ENCODE assay signal across 2 worm cellular contexts in the genomic region with DNA sequence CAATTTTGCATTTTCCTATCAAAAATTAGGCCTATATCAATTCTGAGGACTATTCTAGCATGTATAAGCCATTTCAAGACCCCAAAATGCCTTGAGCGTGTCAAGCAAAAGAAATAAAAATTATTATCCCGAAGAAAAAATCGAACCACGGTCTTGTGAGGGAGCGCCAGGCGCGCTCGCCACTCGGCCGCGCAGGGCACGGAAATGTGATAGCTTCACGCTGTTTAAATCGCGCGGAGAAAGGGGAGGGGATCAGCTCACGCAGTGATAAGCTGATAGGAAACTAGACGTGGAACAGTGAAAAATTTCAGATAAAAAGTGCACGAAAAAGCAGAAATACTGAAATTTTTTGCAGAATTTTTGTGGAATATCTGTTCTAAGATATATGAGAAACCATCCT.
TF ChIP-seq lines count a peak whose summit lies in the region.

No protein-coding gene starts in this region.

TF ChIP-seq in whole organism, L1 larva, 84 proteins besides CTCF, POLR2A, EP300 and RAD21 (continued from another document):
- TF ChIP-seq blmp-1 (tag; optimal IDR thresholded peaks at IDR 0.05; lab: Kevin White, UChicago) (no peak), sox-4 (tag; optimal IDR thresholded peaks at IDR 0.05; lab: Kevin White, UChicago) (peak; percentile 6), jun-1 (tag; optimal IDR thresholded peaks at IDR 0.05; lab: Kevin White, UChicago) (no peak), nhr-20 (tag; optimal IDR thresholded peaks at IDR 0.05; lab: Kevin White, UChicago) (peak; percentile 40), ceh-82 (tag; optimal IDR thresholded peaks at IDR 0.05; lab: Kevin White, UChicago) (peak in 2 of 3 experiments; percentile 40 to 56), nhr-11 (tag; optimal IDR thresholded peaks at IDR 0.05; lab: Kevin White, UChicago) (no peak), grh-1 (GFP tag; IDR thresholded peaks at IDR 0.05; lab: Robert Waterston, UW) (no peak), fkh-10 (GFP tag; optimal IDR thresholded peaks at IDR 0.05; lab: Kevin White, UChicago) (no peak), nhr-12 (tag; optimal IDR thresholded peaks at IDR 0.05; lab: Kevin White, UChicago) (no peak), lir-3 (tag; optimal IDR thresholded peaks at IDR 0.05; lab: Kevin White, UChicago; ENCODE audit: poor library complexity) (no peak), rnt-1 (tag; optimal IDR thresholded peaks at IDR 0.05; lab: Kevin White, UChicago) (peak; percentile 68), swsn-7 (tag; optimal IDR thresholded peaks at IDR 0.05; lab: Kevin White, UChicago) (peak; percentile 45), elt-3 (tag; optimal IDR thresholded peaks at IDR 0.05; lab: Kevin White, UChicago) (peak in 1 of 6 experiments; percentile 22), nhr-19 (GFP tag; conservative IDR thresholded peaks at IDR 0.05; lab: Robert Waterston, UW) (peak; percentile 63), nhr-84 (tag; optimal IDR thresholded peaks at IDR 0.05; lab: Kevin White, UChicago) (no peak), lin-35 (GFP tag; optimal IDR thresholded peaks at IDR 0.05; lab: Kevin White, UChicago) (peak in 1 of 2 experiments; percentile 64), ztf-4 (tag; optimal IDR thresholded peaks at IDR 0.05; lab: Kevin White, UChicago) (no peak), fkh-8 (tag; optimal IDR thresholded peaks at IDR 0.05; lab: Kevin White, UChicago) (peak; percentile 55), fkh-4 (tag; optimal IDR thresholded peaks at IDR 0.05; lab: Kevin White, UChicago; ENCODE audit: borderline replicate concordance) (no peak), zip-4 (GFP tag; optimal IDR thresholded peaks at IDR 0.05; lab: Kevin White, UChicago) (no peak), tlp-1 (tag; optimal IDR thresholded peaks at IDR 0.05; lab: Kevin White, UChicago) (no peak), elt-2 (tag; optimal IDR thresholded peaks at IDR 0.05; lab: Kevin White, UChicago) (peak; percentile 32), snu-23 (GFP tag; optimal IDR thresholded peaks at IDR 0.05; lab: Kevin White, UChicago) (peak; percentile 63), vab-15 (tag; optimal IDR thresholded peaks at IDR 0.05; lab: Kevin White, UChicago) (no peak), hlh-17 (GFP tag; optimal IDR thresholded peaks at IDR 0.05; lab: Kevin White, UChicago; ENCODE audit: borderline replicate concordance) (no peak), ets-5 (GFP tag; IDR thresholded peaks at IDR 0.05; lab: Robert Waterston, UW) (no peak), pqm-1 (tag; optimal IDR thresholded peaks at IDR 0.05; lab: Kevin White, UChicago) (no peak), hpl-2 (GFP tag; optimal IDR thresholded peaks at IDR 0.05; lab: Kevin White, UChicago) (no peak), ztf-11 (tag; optimal IDR thresholded peaks at IDR 0.05; lab: Kevin White, UChicago) (peak in 1 of 2 experiments; percentile 36), unc-62 (GFP tag; optimal IDR thresholded peaks at IDR 0.05; lab: Kevin White, UChicago) (no peak), efl-3 (GFP tag; optimal IDR thresholded peaks at IDR 0.05; lab: Kevin White, UChicago) (no peak), egl-13 (tag; optimal IDR thresholded peaks at IDR 0.05; lab: Kevin White, UChicago) (peak; percentile 11), mep-1 (tag; optimal IDR thresholded peaks at IDR 0.05; lab: Kevin White, UChicago) (no peak), nhr-90 (tag; optimal IDR thresholded peaks at IDR 0.05; lab: Kevin White, UChicago; ENCODE audit: poor library complexity) (peak; percentile 67), lin-13 (GFP tag; optimal IDR thresholded peaks at IDR 0.05; lab: Kevin White, UChicago) (no peak), hlh-4 (tag; optimal IDR thresholded peaks at IDR 0.05; lab: Kevin White, UChicago) (no peak), ceh-8 (GFP tag; optimal IDR thresholded peaks at IDR 0.05; lab: Kevin White, UChicago) (no peak), zag-1 (tag; optimal IDR thresholded peaks at IDR 0.05; lab: Kevin White, UChicago) (no peak), Y116A8C.19 (tag; optimal IDR thresholded peaks at IDR 0.05; lab: Kevin White, UChicago; ENCODE audit: borderline replicate concordance) (no peak), C34B4.2 (tag; optimal IDR thresholded peaks at IDR 0.05; lab: Kevin White, UChicago) (no peak), C04F5.9 (tag; optimal IDR thresholded peaks at IDR 0.05; lab: Kevin White, UChicago) (no peak), sptf-1 (tag; optimal IDR thresholded peaks at IDR 0.05; lab: Kevin White, UChicago) (no peak), unc-130 (tag; optimal IDR thresholded peaks at IDR 0.05; lab: Kevin White, UChicago) (no peak), ceh-63 (GFP tag; optimal IDR thresholded peaks at IDR 0.05; lab: Kevin White, UChicago) (no peak), ceh-88 (GFP tag; IDR thresholded peaks at IDR 0.05; lab: Robert Waterston, UW) (no peak), unc-30 (tag; optimal IDR thresholded peaks at IDR 0.05; lab: Kevin White, UChicago) (no peak), pax-3 (tag; optimal IDR thresholded peaks at IDR 0.05; lab: Kevin White, UChicago) (peak; percentile 51), C16A3.4 (tag; optimal IDR thresholded peaks at IDR 0.05; lab: Kevin White, UChicago) (peak; percentile 35), pag-3 (tag; optimal IDR thresholded peaks at IDR 0.05; lab: Kevin White, UChicago; ENCODE audit: borderline replicate concordance, insufficient read depth) (no peak), lin-39 (tag; optimal IDR thresholded peaks at IDR 0.05; lab: Kevin White, UChicago) (no peak), egl-27 (tag; optimal IDR thresholded peaks at IDR 0.05; lab: Kevin White, UChicago) (no peak), fos-1 (tag; optimal IDR thresholded peaks at IDR 0.05; lab: Kevin White, UChicago) (no peak), dsc-1 (tag; optimal IDR thresholded peaks at IDR 0.05; lab: Kevin White, UChicago) (peak; percentile 57), ceh-90 (tag; optimal IDR thresholded peaks at IDR 0.05; lab: Kevin White, UChicago) (no peak), ces-1 (GFP tag; optimal IDR thresholded peaks at IDR 0.05; lab: Kevin White, UChicago) (no peak), snpc-4 (tag; optimal IDR thresholded peaks at IDR 0.05; lab: Kevin White, UChicago) (peak; percentile 22), aha-1 (tag; optimal IDR thresholded peaks at IDR 0.05; lab: Kevin White, UChicago) (no peak), nhr-77 (tag; optimal IDR thresholded peaks at IDR 0.05; lab: Kevin White, UChicago) (no peak), lsy-2 (tag; optimal IDR thresholded peaks at IDR 0.05; lab: Kevin White, UChicago) (peak in 1 of 2 experiments; percentile 16)

TF ChIP-seq in whole organism, young adult, 124 proteins besides CTCF, POLR2A, EP300 and RAD21 (continued from another document and continues in another):
- TF ChIP-seq hsf-1 (GFP tag; IDR thresholded peaks at IDR 0.05; lab: Robert Waterston, UW) = peak; percentile 23; the same call in 1 of the 2 replicates
- peak; percentile 45 for TF ChIP-seq unc-130 (GFP tag; optimal IDR thresholded peaks at IDR 0.05; lab: Kevin White, UChicago)
- peak; percentile 23 for TF ChIP-seq F22D6.2 (tag; optimal IDR thresholded peaks at IDR 0.05; lab: Kevin White, UChicago)
- TF ChIP-seq mxl-1 (tag; optimal IDR thresholded peaks at IDR 0.05; lab: Kevin White, UChicago) = peak; percentile 70
- no peak for TF ChIP-seq Y67H2A.10 (GFP tag; conservative IDR thresholded peaks at IDR 0.05; lab: Robert Waterston, UW)
- TF ChIP-seq lin-40 (tag; optimal IDR thresholded peaks at IDR 0.05; lab: Kevin White, UChicago) = no peak
- TF ChIP-seq ekl-4 (GFP tag; IDR thresholded peaks at IDR 0.05; lab: Robert Waterston, UW) = 0 out of 2 replicates have a peak, but pooled peaks have one; percentile 32
- TF ChIP-seq madf-10 (tag; optimal IDR thresholded peaks at IDR 0.05; lab: Kevin White, UChicago) = peak; percentile 69
- TF ChIP-seq atf-7 (tag; optimal IDR thresholded peaks at IDR 0.05; lab: Kevin White, UChicago) = peak; percentile 55
- TF ChIP-seq lin-54 (GFP tag; optimal IDR thresholded peaks at IDR 0.05; lab: Kevin White, UChicago) = peak; percentile 53
- TF ChIP-seq nhr-27 (tag; optimal IDR thresholded peaks at IDR 0.05; lab: Kevin White, UChicago) = no peak
- peak; percentile 71 for TF ChIP-seq attf-5 (GFP tag; optimal IDR thresholded peaks at IDR 0.05; lab: Kevin White, UChicago)
- TF ChIP-seq lsl-1 (GFP tag; optimal IDR thresholded peaks at IDR 0.05; lab: Kevin White, UChicago) = no peak
- TF ChIP-seq C17E4.6 (GFP tag; IDR thresholded peaks at IDR 0.05; lab: Robert Waterston, UW) = no peak
- peak; percentile 46; the same call in 1 of the 2 replicates for TF ChIP-seq madf-6 (GFP tag; IDR thresholded peaks at IDR 0.05; lab: Robert Waterston, UW)
- TF ChIP-seq F52B5.7 (tag; optimal IDR thresholded peaks at IDR 0.05; lab: Kevin White, UChicago) = peak; percentile 71
- no peak for TF ChIP-seq hlh-26 (GFP tag; conservative IDR thresholded peaks at IDR 0.05; lab: Robert Waterston, UW)
- TF ChIP-seq fkh-3 (tag; optimal IDR thresholded peaks at IDR 0.05; lab: Kevin White, UChicago) = peak; percentile 24
- TF ChIP-seq efl-1 (GFP tag; optimal IDR thresholded peaks at IDR 0.05; lab: Kevin White, UChicago) = no peak
- peak; percentile 2 for TF ChIP-seq F57A8.1 (GFP tag; optimal IDR thresholded peaks at IDR 0.05; lab: Kevin White, UChicago)
- TF ChIP-seq mcd-1 (GFP tag; IDR thresholded peaks at IDR 0.05; lab: Robert Waterston, UW) = peak; percentile 36; the same call in 1 of the 2 replicates
- 0 out of 2 replicates have a peak, but pooled peaks have one; percentile 33 for TF ChIP-seq lir-1 (GFP tag; conservative IDR thresholded peaks at IDR 0.05; lab: Robert Waterston, UW)
- TF ChIP-seq xnd-1 (tag; optimal IDR thresholded peaks at IDR 0.05; lab: Kevin White, UChicago) = no peak
- no peak for TF ChIP-seq aptf-2 (GFP tag; conservative IDR thresholded peaks at IDR 0.05; lab: Robert Waterston, UW)
- peak; percentile 64 for TF ChIP-seq K11D2.4 (GFP tag; IDR thresholded peaks at IDR 0.05; lab: Robert Waterston, UW)
- no peak for TF ChIP-seq B0019.2 (GFP tag; conservative IDR thresholded peaks at IDR 0.05; lab: Robert Waterston, UW)
- TF ChIP-seq hmg-1.2 (GFP tag; IDR thresholded peaks at IDR 0.05; lab: Robert Waterston, UW) = peak; percentile 78
- TF ChIP-seq sea-2 (GFP tag; IDR thresholded peaks at IDR 0.05; lab: Robert Waterston, UW) = no peak
- no peak for TF ChIP-seq hlh-12 (tag; optimal IDR thresholded peaks at IDR 0.05; lab: Kevin White, UChicago)
- TF ChIP-seq egrh-3 (GFP tag; IDR thresholded peaks at IDR 0.05; lab: Robert Waterston, UW) = peak; percentile 59
- TF ChIP-seq madf-3 (GFP tag; IDR thresholded peaks at IDR 0.05; lab: Robert Waterston, UW) = no peak
- TF ChIP-seq nhr-179 (tag; optimal IDR thresholded peaks at IDR 0.05; lab: Kevin White, UChicago) = peak; percentile 36
- peak; percentile 68 for TF ChIP-seq ceh-79 (tag; optimal IDR thresholded peaks at IDR 0.05; lab: Kevin White, UChicago)
- peak; percentile 56 for TF ChIP-seq B0035.1 (tag; optimal IDR thresholded peaks at IDR 0.05; lab: Kevin White, UChicago)
- TF ChIP-seq mel-28 (tag; optimal IDR thresholded peaks at IDR 0.05; lab: Kevin White, UChicago; ENCODE audit: borderline replicate concordance) = no peak
- TF ChIP-seq ztf-3 (GFP tag; optimal IDR thresholded peaks at IDR 0.05; lab: Kevin White, UChicago) = no peak
- TF ChIP-seq him-1 (tag; optimal IDR thresholded peaks at IDR 0.05; lab: Kevin White, UChicago) = peak; percentile 93
- TF ChIP-seq akir-1 (GFP tag; optimal IDR thresholded peaks at IDR 0.05; lab: Kevin White, UChicago) = no peak
- peak; percentile 98 for TF ChIP-seq tbp1 (GFP tag; optimal IDR thresholded peaks at IDR 0.05; lab: Kevin White, UChicago)
- TF ChIP-seq egl-18 (GFP tag; IDR thresholded peaks at IDR 0.05; lab: Robert Waterston, UW) = no peak
- peak; percentile 35 for TF ChIP-seq repo-1 (tag; optimal IDR thresholded peaks at IDR 0.05; lab: Kevin White, UChicago)
- TF ChIP-seq dpff-1 (tag; optimal IDR thresholded peaks at IDR 0.05; lab: Kevin White, UChicago) = no peak
- peak; percentile 31 for TF ChIP-seq F49E8.2 (tag; optimal IDR thresholded peaks at IDR 0.05; lab: Kevin White, UChicago; ENCODE audit: insufficient read depth)
- peak; percentile 47 for TF ChIP-seq gei-17 (GFP tag; optimal IDR thresholded peaks at IDR 0.05; lab: Kevin White, UChicago)
- TF ChIP-seq ccch-3 (GFP tag; optimal IDR thresholded peaks at IDR 0.05; lab: Kevin White, UChicago) = no peak
- peak; percentile 64 for TF ChIP-seq rcor-1 (GFP tag; IDR thresholded peaks at IDR 0.05; lab: Robert Waterston, UW)
- peak; percentile 70; the same call in 1 of the 2 replicates for TF ChIP-seq nfyb-1 (GFP tag; IDR thresholded peaks at IDR 0.05; lab: Robert Waterston, UW)
- peak; percentile 37 to 53 for TF ChIP-seq let-607 (tag; optimal IDR thresholded peaks at IDR 0.05; lab: Kevin White, UChicago)
- no peak; the same call in 1 of the 2 replicates for TF ChIP-seq ceh-100 (GFP tag; IDR thresholded peaks at IDR 0.05; lab: Robert Waterston, UW)
- peak; percentile 64; the same call in 1 of the 2 replicates for TF ChIP-seq pbrm-1 (GFP tag; IDR thresholded peaks at IDR 0.05; lab: Robert Waterston, UW)
- peak; percentile 50 to 88 for TF ChIP-seq rec-8 (tag; optimal IDR thresholded peaks at IDR 0.05; lab: Kevin White, UChicago)
- peak; percentile 76; the same call in 1 of the 2 replicates for TF ChIP-seq ztf-25 (GFP tag; IDR thresholded peaks at IDR 0.05; lab: Robert Waterston, UW)
- 0 out of 2 replicates have a peak, but pooled peaks have one; percentile 14 for TF ChIP-seq hmg-20 (GFP tag; IDR thresholded peaks at IDR 0.05; lab: Robert Waterston, UW)
- no peak for TF ChIP-seq madf-8 (GFP tag; conservative IDR thresholded peaks at IDR 0.05; lab: Robert Waterston, UW)
- no peak for TF ChIP-seq F39B2.1 (GFP tag; IDR thresholded peaks at IDR 0.05; lab: Robert Waterston, UW)
- TF ChIP-seq let-526 (GFP tag; IDR thresholded peaks at IDR 0.05; lab: Robert Waterston, UW) = 0 out of 2 replicates have a peak, but pooled peaks have one; percentile 30
- peak; percentile 28; the same call in 1 of the 2 replicates for TF ChIP-seq Y53G8AR.9 (GFP tag; conservative IDR thresholded peaks at IDR 0.05; lab: Robert Waterston, UW)
- 0 out of 2 replicates have a peak, but pooled peaks have one; percentile 11 for TF ChIP-seq bed-2 (GFP tag; IDR thresholded peaks at IDR 0.05; lab: Robert Waterston, UW)
- TF ChIP-seq B0336.3 (GFP tag; IDR thresholded peaks at IDR 0.05; lab: Robert Waterston, UW) = peak; percentile 59; the same call in 1 of the 2 replicates
- TF ChIP-seq zim-3 (tag; optimal IDR thresholded peaks at IDR 0.05; lab: Kevin White, UChicago) = peak; percentile 83
- TF ChIP-seq nhr-120 (GFP tag; IDR thresholded peaks at IDR 0.05; lab: Robert Waterston, UW) = no peak
- peak; percentile 57 for TF ChIP-seq snpc-3.4 (tag; optimal IDR thresholded peaks at IDR 0.05; lab: Kevin White, UChicago)
- no peak for TF ChIP-seq sdz-38 (tag; optimal IDR thresholded peaks at IDR 0.05; lab: Kevin White, UChicago)
- TF ChIP-seq bed-1 (GFP tag; IDR thresholded peaks at IDR 0.05; lab: Robert Waterston, UW) = no peak
- no peak for TF ChIP-seq lsy-27 (tag; optimal IDR thresholded peaks at IDR 0.05; lab: Kevin White, UChicago; ENCODE audit: borderline replicate concordance, insufficient read depth)
- TF ChIP-seq nhr-90 (tag; optimal IDR thresholded peaks at IDR 0.05; lab: Kevin White, UChicago) = peak; percentile 88
- TF ChIP-seq ama-1 (optimal IDR thresholded peaks at IDR 0.05; lab: Kevin White, UChicago) = no peak
- TF ChIP-seq ama-1 (GFP tag; optimal IDR thresholded peaks at IDR 0.05; lab: Kevin White, UChicago) = peak; percentile 0 to 86
- TF ChIP-seq snpc-1.1 (tag; optimal IDR thresholded peaks at IDR 0.05; lab: Kevin White, UChicago; ENCODE audit: insufficient read depth) = peak; percentile 62
- TF ChIP-seq nhr-80 (tag; optimal IDR thresholded peaks at IDR 0.05; lab: Kevin White, UChicago) = peak; percentile 2
- TF ChIP-seq F37B4.10 (GFP tag; IDR thresholded peaks at IDR 0.05; lab: Robert Waterston, UW) = no peak
- TF ChIP-seq egl-44 (GFP tag; IDR thresholded peaks at IDR 0.05; lab: Robert Waterston, UW) = peak; percentile 71; the same call in 1 of the 2 replicates
- TF ChIP-seq T26A5.8 (tag; optimal IDR thresholded peaks at IDR 0.05; lab: Kevin White, UChicago) = no peak
- no peak for TF ChIP-seq lag-1 (GFP tag; IDR thresholded peaks at IDR 0.05; lab: Robert Waterston, UW)
